Worm (Caenorhabditis elegans): ENCODE data around the gene T19H12.12.

T19H12.12 gene

DNA sequence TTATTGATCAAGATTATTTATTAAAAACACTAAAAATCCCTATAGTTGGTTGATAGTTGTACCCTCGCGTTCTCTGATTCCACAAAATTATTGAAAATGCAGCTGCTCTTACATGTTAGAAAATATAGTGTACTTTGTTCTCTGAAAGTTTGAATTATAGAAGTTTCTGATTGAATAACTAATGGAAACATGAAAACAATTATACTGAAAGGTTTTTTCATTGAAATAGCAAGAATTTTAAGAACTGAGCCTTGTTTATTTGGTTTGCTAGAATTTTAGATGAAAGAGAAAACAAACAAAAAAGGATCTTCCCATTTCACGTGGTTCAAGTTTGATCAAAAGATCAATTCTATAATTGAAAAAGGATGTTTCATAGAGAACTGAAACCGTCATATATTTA, 17.1 kb upstream of the T19H12.12 start:
- TF ChIP-seq mbf-1 (tag; optimal IDR thresholded peaks at IDR 0.05) (no peak), lsy-2 (tag; optimal IDR thresholded peaks at IDR 0.05) (peak in 1 of 2 experiments; percentile 12)

DNA sequence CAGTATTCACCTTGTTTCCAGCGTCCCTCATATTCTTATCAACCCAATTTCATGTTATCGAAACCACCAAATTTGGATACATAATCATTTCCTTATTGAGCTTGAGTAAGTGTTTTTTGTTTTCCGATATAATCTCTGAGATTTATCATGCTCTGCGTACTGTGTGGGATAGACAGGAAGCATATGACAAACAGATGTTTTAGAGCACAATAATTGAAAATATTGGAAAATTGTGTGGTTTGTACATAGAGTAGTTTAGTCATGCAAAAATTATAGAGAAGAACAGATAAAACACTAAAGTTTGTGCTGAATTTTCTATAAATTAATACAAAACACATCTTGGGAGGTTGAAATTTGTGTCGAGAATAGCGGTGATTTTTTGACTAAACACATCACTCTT, 15.9 kb upstream of the T19H12.12 start:
- TF ChIP-seq ceh-82 (tag; optimal IDR thresholded peaks at IDR 0.05) = no peak
- no peak for TF ChIP-seq zag-1 (tag; optimal IDR thresholded peaks at IDR 0.05)
- TF ChIP-seq mab-5 (tag; optimal IDR thresholded peaks at IDR 0.05) = no peak
- TF ChIP-seq R02D3.7 (tag; optimal IDR thresholded peaks at IDR 0.05) = no peak
- no peak for TF ChIP-seq ztf-11 (tag; optimal IDR thresholded peaks at IDR 0.05)

DNA sequence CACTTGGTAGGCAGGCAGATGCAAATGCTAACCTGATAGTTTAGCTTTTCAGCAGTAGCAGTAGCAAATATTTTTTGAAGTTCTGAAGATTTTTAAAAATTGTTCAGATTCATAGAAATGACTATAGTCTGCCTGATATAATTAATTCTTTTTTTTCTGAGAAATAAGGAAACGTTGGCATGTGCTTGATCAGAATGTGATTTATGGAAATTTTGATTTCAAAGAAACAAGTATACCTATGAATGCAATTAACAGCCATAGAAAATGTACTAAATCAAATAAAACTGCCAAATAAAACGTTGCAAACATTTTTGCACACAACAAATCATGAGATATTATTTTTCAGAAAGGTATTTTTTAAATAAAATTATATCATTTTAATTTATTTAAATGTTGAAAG, 14.0 kb upstream of the T19H12.12 start:
- TF ChIP-seq nhr-21 (tag; optimal IDR thresholded peaks at IDR 0.05) (peak; percentile 42), lsy-2 (tag; optimal IDR thresholded peaks at IDR 0.05) (peak in 1 of 2 experiments; percentile 32), lin-13 (GFP tag; optimal IDR thresholded peaks at IDR 0.05) (no peak)

DNA sequence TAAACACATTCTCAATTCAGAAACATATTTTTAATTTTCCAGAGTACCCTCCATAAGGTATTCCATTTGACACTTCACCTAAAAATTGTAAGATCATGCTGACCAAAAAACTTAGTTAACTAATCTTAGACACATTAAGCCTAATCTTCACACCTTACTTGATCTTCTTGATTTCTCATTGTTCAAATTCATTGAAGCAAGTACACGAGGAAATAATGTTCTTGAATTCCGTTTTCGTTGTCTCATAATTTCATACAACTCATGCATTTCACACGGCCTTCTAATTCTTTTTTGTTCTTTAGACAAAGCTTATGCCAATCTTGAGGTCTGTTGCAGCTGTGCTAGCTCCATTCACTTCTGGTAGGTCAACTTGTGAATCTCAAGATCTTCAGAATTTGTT, 12.6 kb upstream of the T19H12.12 start, which contains the start of gene srd-33:
Gene srd-33, plus strand, starts transcription at position 301 of the 400 bp plus-strand sequence.
- TF ChIP-seq lsy-2 (tag; optimal IDR thresholded peaks at IDR 0.05) = no peak
- TF ChIP-seq sma-3 (GFP tag; optimal IDR thresholded peaks at IDR 0.05) = no peak
- TF ChIP-seq nhr-11 (tag; optimal IDR thresholded peaks at IDR 0.05) = no peak
- no peak for TF ChIP-seq nhr-25 (tag; optimal IDR thresholded peaks at IDR 0.05)
- no peak for TF ChIP-seq fos-1 (tag; optimal IDR thresholded peaks at IDR 0.05)
- no peak for TF ChIP-seq ama-1 (optimal IDR thresholded peaks at IDR 0.05)
- no peak for TF ChIP-seq ztf-11 (tag; optimal IDR thresholded peaks at IDR 0.05)
- TF ChIP-seq snpc-4 (tag; optimal IDR thresholded peaks at IDR 0.05) = no peak
- TF ChIP-seq mdl-1 (tag; optimal IDR thresholded peaks at IDR 0.05) = no peak
- TF ChIP-seq gmeb-1 (tag; optimal IDR thresholded peaks at IDR 0.05) = no peak
- no peak for TF ChIP-seq unc-55 (GFP tag; optimal IDR thresholded peaks at IDR 0.05)
- no peak for TF ChIP-seq Y55F3AM.14 (GFP tag; optimal IDR thresholded peaks at IDR 0.05)
- TF ChIP-seq nhr-23 (tag; optimal IDR thresholded peaks at IDR 0.05) = no peak
- no peak for TF ChIP-seq elt-3 (tag; optimal IDR thresholded peaks at IDR 0.05)
- no peak for TF ChIP-seq crh-2 (tag; optimal IDR thresholded peaks at IDR 0.05)

DNA sequence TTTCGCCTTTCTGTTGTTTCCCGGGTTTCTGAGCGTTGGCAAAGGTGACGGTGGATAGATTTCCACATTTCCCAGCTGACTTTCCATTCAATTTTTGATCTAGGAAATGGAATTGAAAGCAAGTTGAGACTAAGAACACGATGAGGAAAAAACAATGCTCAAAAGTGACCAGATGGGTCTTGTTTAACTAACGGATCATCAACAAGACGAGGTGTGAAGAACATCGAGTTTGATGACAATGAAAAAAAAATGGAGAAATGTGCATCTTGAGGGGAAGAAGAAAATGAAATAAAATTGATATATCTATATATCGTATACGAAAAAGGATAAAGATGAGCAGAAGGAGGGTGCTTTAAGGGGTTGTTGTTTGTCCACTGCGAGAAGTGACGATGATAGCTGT, 7.0 kb upstream of the T19H12.12 start, which contains the start of gene T19H12.6:
Gene T19H12.6, minus strand, starts transcription at position 101 of the 400 bp plus-strand sequence.
- TF ChIP-seq ztf-1 (GFP tag; conservative IDR thresholded peaks at IDR 0.05) = no peak
- TF ChIP-seq F13H6.1 (tag; optimal IDR thresholded peaks at IDR 0.05) = no peak
- TF ChIP-seq zag-1 (tag; optimal IDR thresholded peaks at IDR 0.05) = no peak
- no peak for TF ChIP-seq ama-1 (optimal IDR thresholded peaks at IDR 0.05)

DNA sequence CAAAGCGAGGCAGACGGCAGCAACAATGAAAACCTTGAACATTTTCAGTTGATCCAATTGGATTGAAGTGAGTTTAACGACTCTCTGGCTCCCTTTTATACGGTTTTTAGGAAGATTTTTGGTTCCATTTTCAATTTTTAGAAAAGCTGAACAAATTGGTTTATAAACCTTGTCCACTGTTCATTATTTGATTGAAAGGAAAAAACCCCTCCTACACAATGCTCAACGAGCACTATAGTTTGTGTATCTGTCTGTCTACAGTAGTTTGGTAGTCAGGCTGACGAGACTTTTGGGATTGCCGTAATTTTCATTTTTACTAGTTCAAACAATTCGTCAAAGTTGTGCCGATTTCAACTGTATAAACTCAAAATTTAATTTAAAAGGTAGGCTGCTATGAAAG, 5.3 kb upstream of the T19H12.12 start, which contains the start of gene T19H12.15:
Gene T19H12.15, minus strand, starts transcription at position 101 of the 400 bp plus-strand sequence.
- TF ChIP-seq C34F6.9 (tag; optimal IDR thresholded peaks at IDR 0.05) (no peak), lsy-2 (tag; optimal IDR thresholded peaks at IDR 0.05) (no peak), ZK546.5 (tag; optimal IDR thresholded peaks at IDR 0.05) (no peak), nhr-25 (tag; optimal IDR thresholded peaks at IDR 0.05) (no peak), mbf-1 (tag; optimal IDR thresholded peaks at IDR 0.05) (no peak), nhr-77 (tag; optimal IDR thresholded peaks at IDR 0.05) (no peak), nhr-6 (tag; optimal IDR thresholded peaks at IDR 0.05) (no peak), nhr-11 (tag; optimal IDR thresholded peaks at IDR 0.05) (no peak), ztf-1 (GFP tag; conservative IDR thresholded peaks at IDR 0.05) (no peak), ztf-11 (tag; optimal IDR thresholded peaks at IDR 0.05) (no peak), ceh-82 (tag; optimal IDR thresholded peaks at IDR 0.05) (no peak), nhr-129 (tag; optimal IDR thresholded peaks at IDR 0.05) (no peak), lin-11 (tag; optimal IDR thresholded peaks at IDR 0.05) (no peak), nhr-12 (tag; optimal IDR thresholded peaks at IDR 0.05) (no peak), nhr-23 (tag; optimal IDR thresholded peaks at IDR 0.05) (no peak)

DNA sequence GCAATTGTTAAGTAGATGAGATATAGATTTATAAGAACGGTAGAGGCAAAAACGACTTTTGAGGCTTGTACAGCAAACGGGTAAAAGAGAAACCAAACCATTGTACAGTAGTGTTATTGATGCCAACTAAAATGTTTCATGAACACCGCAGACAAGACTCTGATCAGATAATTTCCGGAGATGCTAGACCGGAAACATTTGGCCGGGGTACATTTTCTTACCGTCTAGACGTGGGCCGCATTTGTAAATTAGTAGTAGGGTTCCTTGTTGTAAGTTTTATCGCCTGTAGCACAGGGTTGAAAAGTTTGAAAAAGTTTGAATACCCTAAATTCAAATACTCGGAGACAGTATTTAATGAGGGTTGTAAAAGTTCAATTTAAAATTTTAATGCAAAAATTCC, 3.2 kb upstream of the T19H12.12 start, which contains the start of gene str-32:
Gene str-32, minus strand, starts transcription at position 101 of the 400 bp plus-strand sequence.
- TF ChIP-seq elt-1 (tag; optimal IDR thresholded peaks at IDR 0.05) = no peak
- TF ChIP-seq nhr-23 (tag; optimal IDR thresholded peaks at IDR 0.05) = no peak
- TF ChIP-seq nhr-11 (tag; optimal IDR thresholded peaks at IDR 0.05) = no peak
